Fruit fly (Drosophila melanogaster): ENCODE results near the gene CG15278.
"Not testable (repeated sequence)": the region's sequence is repeated elsewhere in the genome, so short reads cannot be mapped to it uniquely, and the experiment has no call there.

CG15278 gene

dm6 chr2L:14876233-14876632 lies at the start of gene CG15278:
TSS of gene CG15278 (minus strand) at chr2L:14876333.
- no peak for TF ChIP-seq CG8478 (optimal IDR thresholded peaks at IDR 0.05)
- TF ChIP-seq psq (optimal IDR thresholded peaks at IDR 0.05), result no peak
- TF ChIP-seq pan (optimal IDR thresholded peaks at IDR 0.05), result no peak
- no peak for TF ChIP-seq EcR (GFP tag; optimal IDR thresholded peaks at IDR 0.05)
- TF ChIP-seq usp (GFP tag; optimal IDR thresholded peaks at IDR 0.05), result no peak
- no peak for TF ChIP-seq Dll (optimal IDR thresholded peaks at IDR 0.05)

dm6 chr2L:14924290-14924689 lies 48.2 kb upstream of the CG15278 start, which contains the start of gene CG3491:
TSS of gene CG3491 (plus strand) at chr2L:14924590.
- no peak for TF ChIP-seq usp (GFP tag; optimal IDR thresholded peaks at IDR 0.05)

dm6 chr2L:14887530-14887929 lies 11.4 kb upstream of the CG15278 start:
- no peak for TF ChIP-seq psq (optimal IDR thresholded peaks at IDR 0.05)
- no peak for TF ChIP-seq CG8478 (optimal IDR thresholded peaks at IDR 0.05)
- TF ChIP-seq usp (GFP tag; optimal IDR thresholded peaks at IDR 0.05), result no peak
- TF ChIP-seq pan (optimal IDR thresholded peaks at IDR 0.05), result no peak
- no peak for TF ChIP-seq EcR (GFP tag; optimal IDR thresholded peaks at IDR 0.05)
- no peak for TF ChIP-seq Dll (optimal IDR thresholded peaks at IDR 0.05)

- not testable (repeated sequence) for TF ChIP-seq Dll, CG8478, psq (optimal IDR thresholded peaks at IDR 0.05)
Observed at dm6 chr2L:14883621-14884020, 7.5 kb upstream of the CG15278 start, which contains the start of gene ProtB. TSS of gene ProtB (minus strand) at chr2L:14883721.

- not testable (repeated sequence) for TF ChIP-seq usp (GFP tag; optimal IDR thresholded peaks at IDR 0.05); pan (optimal IDR thresholded peaks at IDR 0.05); psq (optimal IDR thresholded peaks at IDR 0.05)
Observed at dm6 chr2L:14881552-14881951, 5.4 kb upstream of the CG15278 start, which contains the start of gene ProtA. TSS of gene ProtA (minus strand) at chr2L:14881652.

dm6 chr2L:14871922-14872321 lies 4.2 kb downstream of the CG15278 start, which contains the start of gene CG4480:
TSS of gene CG4480 (minus strand) at chr2L:14872022.
- TF ChIP-seq pan (optimal IDR thresholded peaks at IDR 0.05) (no peak), Dll (optimal IDR thresholded peaks at IDR 0.05) (no peak), CG8478 (optimal IDR thresholded peaks at IDR 0.05) (no peak), usp (GFP tag; optimal IDR thresholded peaks at IDR 0.05) (no peak), EcR (GFP tag; optimal IDR thresholded peaks at IDR 0.05) (no peak)

dm6 chr2L:14851678-14852077 lies 24.5 kb downstream of the CG15278 start, which contains the start of gene CG15279:
TSS of gene CG15279 (minus strand) at chr2L:14851749.
- TF ChIP-seq CG8478 (optimal IDR thresholded peaks at IDR 0.05) (no peak), psq (optimal IDR thresholded peaks at IDR 0.05) (no peak), pan (optimal IDR thresholded peaks at IDR 0.05) (no peak), usp (GFP tag; optimal IDR thresholded peaks at IDR 0.05) (no peak), Dll (optimal IDR thresholded peaks at IDR 0.05) (no peak), EcR (GFP tag; optimal IDR thresholded peaks at IDR 0.05) (no peak)

dm6 chr2L:14842058-14842457 lies 34.1 kb downstream of the CG15278 start, which contains the start of gene CG42682:
TSS of gene CG42682 (plus strand) at chr2L:14842358.
- no peak for TF ChIP-seq pan (optimal IDR thresholded peaks at IDR 0.05)
- TF ChIP-seq psq (optimal IDR thresholded peaks at IDR 0.05), result no peak
- no peak for TF ChIP-seq usp (GFP tag; optimal IDR thresholded peaks at IDR 0.05)
- no peak for TF ChIP-seq Dll (optimal IDR thresholded peaks at IDR 0.05)
- TF ChIP-seq EcR (GFP tag; optimal IDR thresholded peaks at IDR 0.05), result no peak
- no peak for TF ChIP-seq CG8478 (optimal IDR thresholded peaks at IDR 0.05)
